Fruit fly (Drosophila melanogaster) S2 (cell line): Measurements from ENCODE around the gene RhoBTB.

Source experiments
- CG8478 ChIP-seq: fragments of >200 bp; optimal IDR thresholded peaks from 2 replicates; lab custom pipeline; 2018
- CTCF ChIP-seq, 2 experiments: fragments of >200 bp; optimal IDR thresholded peaks; 2 replicates each; lab custom pipeline; 2018

DNA sequence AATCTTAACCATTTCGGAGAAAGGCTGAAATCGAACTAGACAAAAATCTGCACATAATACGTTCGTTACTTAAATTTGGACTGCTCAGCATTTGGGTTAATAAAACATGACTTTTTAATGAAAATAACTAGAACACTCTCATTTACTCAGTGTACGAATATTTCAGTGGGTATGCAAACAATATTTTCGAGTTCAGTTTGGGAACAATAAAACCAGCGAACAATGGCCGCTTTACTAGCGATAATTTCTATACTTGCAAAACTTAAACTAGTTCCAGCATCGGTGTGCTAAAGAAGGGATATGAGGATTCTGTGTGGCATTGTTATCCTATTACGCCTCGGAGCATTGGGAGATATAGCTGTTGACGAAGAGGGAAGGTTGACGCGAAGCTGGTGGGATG lies 17.8 kb upstream of the RhoBTB start, which contains the start of gene CG5665:
- no peak for TF ChIP-seq CTCF (optimal IDR thresholded peaks at IDR 0.05; lab: Kevin White, UChicago)
- no peak for TF ChIP-seq CG8478 (lab: Kevin White, UChicago)
